Worm (Caenorhabditis elegans) whole organism, L4 larva: ENCODE results near the gene VW02B12L.2.

Source experiments
- F10B5.3 ChIP-seq: sonication (generic microtip); optimal IDR thresholded peaks from 2 replicates; lab custom pipeline; 2016; ENCODE audit warnings: mild to moderate bottlenecking, missing genetic modification characterization, missing compliant biosample characterization
- F26F4.8 ChIP-seq: fragments of 200-800 bp; sonication (Bioruptor generic); conservative IDR thresholded peaks from 2 replicates; pipeline ENCODE4 v1.3.6; 2022; ENCODE audit warnings: missing genetic modification characterization, missing compliant biosample characterization
- F49E8.2 ChIP-seq: sonication (generic microtip); optimal IDR thresholded peaks from 2 replicates; lab custom pipeline; 2016; ENCODE audit warnings: missing compliant biosample characterization, mild to moderate bottlenecking, missing genetic modification characterization, borderline replicate concordance
- Y105C5A.15 ChIP-seq: fragments of 200-800 bp; sonication (Bioruptor generic); IDR thresholded peaks from 2 replicates; pipeline ENCODE4 v1.3.6; 2022; ENCODE audit warnings: missing genetic modification characterization, missing compliant biosample characterization
- Y48G9A.11 ChIP-seq: fragments of 200-800 bp; sonication (Bioruptor generic); IDR thresholded peaks from 2 replicates; pipeline ENCODE4 v1.3.6; 2022; ENCODE audit warnings: missing genetic modification reagents, missing genetic modification characterization, missing compliant biosample characterization
- ZK337.2 ChIP-seq: fragments of 200-800 bp; sonication (Bioruptor generic); IDR thresholded peaks from 2 replicates; pipeline ENCODE4 v1.3.6; 2022; ENCODE audit warnings: missing genetic modification reagents, missing genetic modification characterization, missing compliant biosample characterization
- ZK546.5 ChIP-seq, 2 experiments: sonication (generic microtip); optimal IDR thresholded peaks; 2 replicates each; lab custom pipeline; 2017; ENCODE audit warnings: missing biosample characterization in 2 of 2, missing genetic modification characterization in 2 of 2
- aha-1 ChIP-seq: fragments of 150-350 bp; peaks from one replicate; lab custom pipeline; 2014; ENCODE audit warnings: missing biosample characterization, missing genetic modification characterization
- aly-2 ChIP-seq: sonication (generic microtip); optimal IDR thresholded peaks from 2 replicates; lab custom pipeline; 2018; ENCODE audit warnings: missing biosample characterization, missing genetic modification characterization
- ama-1 ChIP-seq: fragments of 150-350 bp; optimal IDR thresholded peaks from 2 replicates; lab custom pipeline; 2014; ENCODE audit warnings: inconsistent platforms, mixed read lengths
- arid-1 ChIP-seq: fragments of 200-800 bp; sonication (Bioruptor generic); conservative IDR thresholded peaks from 2 replicates; pipeline ENCODE4 v1.3.6; 2022; ENCODE audit warnings: missing genetic modification reagents, missing genetic modification characterization, missing compliant biosample characterization
- ceh-20 ChIP-seq: fragments of 200-800 bp; sonication (Bioruptor generic); IDR thresholded peaks from 2 replicates; pipeline ENCODE4 v1.3.6; 2022; ENCODE audit warnings: missing genetic modification reagents, missing genetic modification characterization, missing compliant biosample characterization
- ceh-44 ChIP-seq: fragments of 200-800 bp; sonication (Bioruptor generic); IDR thresholded peaks from 2 replicates; pipeline ENCODE4 v1.3.6; 2022; ENCODE audit warnings: missing genetic modification reagents, missing genetic modification characterization, missing compliant biosample characterization
- ceh-62 ChIP-seq: sonication (generic microtip); optimal IDR thresholded peaks from 2 replicates; lab custom pipeline; 2017; ENCODE audit warnings: missing biosample characterization, missing genetic modification characterization
- ceh-82 ChIP-seq: sonication (generic microtip); optimal IDR thresholded peaks from 2 replicates; lab custom pipeline; 2017; ENCODE audit warnings: missing biosample characterization, missing genetic modification characterization
- cey-2 ChIP-seq: sonication (generic microtip); optimal IDR thresholded peaks from 3 replicates; lab custom pipeline; 2017; ENCODE audit warnings: missing genetic modification characterization, mild to moderate bottlenecking, missing compliant biosample characterization, antibody characterized with exemption, borderline replicate concordance; ENCODE audit not compliant: insufficient read depth
- daf-16 ChIP-seq, 3 experiments: sonication (generic microtip); optimal IDR thresholded peaks; 2 replicates each; lab custom pipeline; 2016 to 2017; ENCODE audit warnings: missing genetic modification characterization in 3 of 3, missing genetic modification reagents in 3 of 3, mild to moderate bottlenecking in 2 of 3, missing compliant biosample characterization in 2 of 3, missing biosample characterization in 1 of 3, moderate library complexity in 1 of 3
- dmd-9 ChIP-seq: fragments of 200-800 bp; sonication (Bioruptor generic); IDR thresholded peaks from 2 replicates; pipeline ENCODE4 v1.3.6; 2022; ENCODE audit warnings: missing genetic modification reagents, missing genetic modification characterization, missing compliant biosample characterization
- duxl-1 ChIP-seq: sonication (generic microtip); optimal IDR thresholded peaks from 2 replicates; lab custom pipeline; 2016; ENCODE audit warnings: mild to moderate bottlenecking, missing genetic modification characterization, moderate library complexity, missing compliant biosample characterization; ENCODE audit not compliant: poor library complexity
- egl-27 ChIP-seq: sonication (generic microtip); optimal IDR thresholded peaks from 3 replicates; lab custom pipeline; 2017; ENCODE audit warnings: missing biosample characterization, missing genetic modification reagents, missing genetic modification characterization
- fkh-10 ChIP-seq: fragments of 150-350 bp; optimal IDR thresholded peaks from 2 replicates; lab custom pipeline; 2014; ENCODE audit warnings: missing biosample characterization, missing genetic modification reagents, missing genetic modification characterization
- fos-1 ChIP-seq: fragments of 150-350 bp; optimal IDR thresholded peaks from 2 replicates; lab custom pipeline; 2014; ENCODE audit warnings: missing biosample characterization, missing genetic modification characterization
- hif-1 ChIP-seq, 2 experiments: sonication (generic microtip); optimal IDR thresholded peaks; 2 replicates each; lab custom pipeline; 2016 to 2017; ENCODE audit warnings: missing compliant biosample characterization in 2 of 2, missing genetic modification characterization in 2 of 2, missing genetic modification reagents in 2 of 2, missing genotype in 2 of 2, mild to moderate bottlenecking in 1 of 2
- hmg-1.1 ChIP-seq: fragments of 200-800 bp; sonication (Bioruptor generic); IDR thresholded peaks from 2 replicates; pipeline ENCODE4 v1.3.6; 2022; ENCODE audit warnings: missing genetic modification reagents, missing genetic modification characterization, missing compliant biosample characterization
- lin-15B ChIP-seq: fragments of 150-350 bp; sonication (generic microtip); optimal IDR thresholded peaks from 3 replicates; lab custom pipeline; 2014; ENCODE audit warnings: missing biosample characterization, missing genetic modification characterization
- lin-29 ChIP-seq: fragments of 200-800 bp; sonication (Bioruptor generic); IDR thresholded peaks from 2 replicates; pipeline ENCODE4 v1.3.6; 2022; ENCODE audit warnings: missing genetic modification reagents, missing genetic modification characterization, missing compliant biosample characterization
- lir-3 ChIP-seq: sonication (generic microtip); optimal IDR thresholded peaks from 2 replicates; lab custom pipeline; 2016; ENCODE audit warnings: mild to moderate bottlenecking, missing genetic modification characterization, missing compliant biosample characterization
- lsy-2 ChIP-seq, 2 experiments: fragments of 150-350 bp in 1 of 2; sonication (generic microtip) in 1 of 2; optimal IDR thresholded peaks; 2 replicates each; lab custom pipeline; 2014 to 2017; ENCODE audit warnings: missing biosample characterization in 2 of 2, missing genetic modification characterization in 2 of 2
- madf-5 ChIP-seq, 2 experiments: fragments of 200-800 bp; sonication (Bioruptor generic); IDR thresholded peaks; 2 replicates each; pipeline ENCODE4 v1.3.6; 2022; ENCODE audit warnings: missing compliant biosample characterization in 2 of 2, missing genetic modification characterization in 2 of 2
- madf-9 ChIP-seq: fragments of 200-800 bp; sonication (Bioruptor generic); conservative IDR thresholded peaks from 2 replicates; pipeline ENCODE4 v1.3.6; 2022; ENCODE audit warnings: missing genetic modification reagents, missing genetic modification characterization, missing compliant biosample characterization
- mdl-1 ChIP-seq, 2 experiments: fragments of 150-350 bp in 1 of 2; sonication (generic microtip) in 1 of 2; optimal IDR thresholded peaks; 2 replicates each; lab custom pipeline; 2014 to 2017; ENCODE audit warnings: missing biosample characterization in 2 of 2, missing genetic modification characterization in 2 of 2
- mep-1 ChIP-seq: fragments of 150-350 bp; sonication (generic microtip); optimal IDR thresholded peaks from 3 replicates; lab custom pipeline; 2014; ENCODE audit warnings: missing biosample characterization, missing genetic modification characterization
- nhr-25 ChIP-seq: sonication (generic microtip); optimal IDR thresholded peaks from 2 replicates; lab custom pipeline; 2017; ENCODE audit warnings: missing genetic modification characterization, mild to moderate bottlenecking, missing compliant biosample characterization, antibody characterized with exemption, moderate library complexity, borderline replicate concordance; ENCODE audit not compliant: insufficient read depth
- nhr-28 ChIP-seq: fragments of 150-350 bp; optimal IDR thresholded peaks from 2 replicates; lab custom pipeline; 2014; ENCODE audit warnings: missing biosample characterization, missing genetic modification characterization
- nhr-48 ChIP-seq: sonication (generic microtip); optimal IDR thresholded peaks from 2 replicates; lab custom pipeline; 2016; ENCODE audit warnings: mild to moderate bottlenecking, missing genetic modification characterization, missing compliant biosample characterization
- nhr-77 ChIP-seq: fragments of 150-350 bp; optimal IDR thresholded peaks from 2 replicates; lab custom pipeline; 2014; ENCODE audit warnings: missing biosample characterization, missing genetic modification characterization
- pha-4 ChIP-seq, 2 experiments: fragments of 150-350 bp in 1 of 2; fragments of 200-800 bp in 1 of 2; sonication (Bioruptor generic) in 1 of 2; IDR thresholded peaks in 1 of 2; optimal IDR thresholded peaks in 1 of 2; 2 replicates each; pipeline versions ENCODE4 v1.3.6 to Lab custom; 2014 to 2022; ENCODE audit warnings: missing genetic modification characterization in 2 of 2, missing genetic modification reagents in 2 of 2, missing biosample characterization in 1 of 2, missing compliant biosample characterization in 1 of 2
- php-3 ChIP-seq: fragments of 200-800 bp; sonication (Bioruptor generic); IDR thresholded peaks from 2 replicates; pipeline ENCODE4 v1.3.6; 2022; ENCODE audit warnings: missing genetic modification reagents, missing genetic modification characterization, missing compliant biosample characterization
- pqm-1 ChIP-seq: sonication (generic microtip); optimal IDR thresholded peaks from 2 replicates; lab custom pipeline; 2017; ENCODE audit warnings: missing biosample characterization, missing genetic modification characterization
- sdz-12 ChIP-seq: fragments of 200-800 bp; sonication (Bioruptor generic); optimal IDR thresholded peaks from 2 replicates; lab custom pipeline; 2018; ENCODE audit warnings: mild to moderate bottlenecking, missing genetic modification characterization, missing compliant biosample characterization
- set-16 ChIP-seq: fragments of 200-800 bp; sonication (Bioruptor generic); IDR thresholded peaks from 2 replicates; pipeline ENCODE4 v1.3.6; 2022; ENCODE audit warnings: missing genetic modification reagents, missing genetic modification characterization, missing compliant biosample characterization
- skn-1 ChIP-seq: fragments of 150-350 bp; optimal IDR thresholded peaks from 2 replicates; lab custom pipeline; 2014; ENCODE audit warnings: missing biosample characterization, missing genetic modification characterization
- snpc-4 ChIP-seq: fragments of 150-350 bp; optimal IDR thresholded peaks from 2 replicates; lab custom pipeline; 2014; ENCODE audit warnings: missing biosample characterization, missing genetic modification characterization
- tag-97 ChIP-seq: fragments of 200-800 bp; sonication (Bioruptor generic); IDR thresholded peaks from 2 replicates; pipeline ENCODE4 v1.3.6; 2022; ENCODE audit warnings: missing genetic modification characterization, missing compliant biosample characterization
- unc-39 ChIP-seq: sonication (generic microtip); optimal IDR thresholded peaks from 2 replicates; lab custom pipeline; 2017; ENCODE audit warnings: missing biosample characterization, missing genetic modification characterization
- unc-62 ChIP-seq, 3 experiments: fragments of 150-350 bp in 1 of 3; sonication (generic microtip); optimal IDR thresholded peaks in 2 of 3; peaks in 1 of 3; 1 replicate in 1 of 3; 2 replicates in 2 of 3; lab custom pipeline; 2014 to 2017; ENCODE audit warnings: missing biosample characterization in 3 of 3, missing genetic modification characterization in 3 of 3, missing genetic modification reagents in 3 of 3, missing genotype in 1 of 3
- vab-7 ChIP-seq: fragments of 200-800 bp; sonication (Bioruptor generic); IDR thresholded peaks from 2 replicates; pipeline ENCODE4 v1.3.6; 2022; ENCODE audit warnings: missing genetic modification reagents, missing genetic modification characterization, missing compliant biosample characterization
- zfp-3 ChIP-seq: fragments of 200-800 bp; sonication (Bioruptor generic); conservative IDR thresholded peaks from 2 replicates; pipeline ENCODE4 v1.3.6; 2022; ENCODE audit warnings: missing genetic modification reagents, missing genetic modification characterization, missing compliant biosample characterization
- ztf-11 ChIP-seq: fragments of 150-350 bp; optimal IDR thresholded peaks from 2 replicates; lab custom pipeline; 2014; ENCODE audit warnings: missing biosample characterization, missing genetic modification characterization

VW02B12L.2 gene

ce11 chrII:11484600-11484999 is 44.5 kb upstream of the VW02B12L.2 start (continued):
- TF ChIP-seq nhr-77 (tag; lab: Kevin White, UChicago) (peak; percentile 64), aha-1 (tag; lab: Kevin White, UChicago) (peak; percentile 98), ama-1 (lab: Kevin White, UChicago) (no peak), unc-62 (GFP tag; optimal IDR thresholded peaks at IDR 0.05 in 1 of 2; lab: Kevin White, UChicago) (peak in 1 of 2 experiments; percentile 37), unc-62 (tag; optimal IDR thresholded peaks at IDR 0.05; lab: Kevin White, UChicago) (no peak), F10B5.3 (tag; lab: Kevin White, UChicago) (peak; percentile 77), ceh-82 (tag; lab: Kevin White, UChicago) (no peak), ceh-44 (GFP tag; lab: Robert Waterston, UW) (peak; percentile 92; the same call in 1 of the 2 replicates), madf-9 (GFP tag; lab: Robert Waterston, UW) (peak; percentile 94), nhr-48 (tag; lab: Kevin White, UChicago) (peak; percentile 76), php-3 (GFP tag; lab: Robert Waterston, UW) (peak; percentile 79), nhr-28 (tag; lab: Kevin White, UChicago) (no peak), duxl-1 (tag; lab: Kevin White, UChicago) (peak; percentile 72), set-16 (GFP tag; lab: Robert Waterston, UW) (peak; percentile 56; the same call in 1 of the 2 replicates), mdl-1 (tag; optimal IDR thresholded peaks at IDR 0.05; lab: Kevin White, UChicago) (peak; percentile 34 to 86), hif-1 (tag; optimal IDR thresholded peaks at IDR 0.05; lab: Kevin White, UChicago) (peak; percentile 44 to 84), vab-7 (GFP tag; lab: Robert Waterston, UW) (peak; percentile 98), cey-2 (tag; lab: Kevin White, UChicago) (peak; percentile 49), Y48G9A.11 (peak; percentile 78), sdz-12 (GFP tag; lab: Kevin White, UChicago) (peak; percentile 79), fos-1 (tag; lab: Kevin White, UChicago) (no peak), arid-1 (GFP tag; lab: Robert Waterston, UW) (peak; percentile 97), unc-39 (tag; lab: Kevin White, UChicago) (no peak), ZK546.5 (tag; optimal IDR thresholded peaks at IDR 0.05; lab: Kevin White, UChicago) (no peak), Y105C5A.15 (GFP tag; lab: Robert Waterston, UW) (peak; percentile 97), skn-1 (no peak), lin-29 (peak; percentile 84), daf-16 (GFP tag; optimal IDR thresholded peaks at IDR 0.05; lab: Kevin White, UChicago) (peak; percentile 61 to 91), daf-16 (tag; optimal IDR thresholded peaks at IDR 0.05; lab: Kevin White, UChicago) (peak; percentile 68), aly-2 (tag; lab: Kevin White, UChicago) (no peak), madf-5 (GFP tag; IDR thresholded peaks at IDR 0.05; lab: Robert Waterston, UW) (peak; percentile 82 to 97; a peak in 3 of 4 replicates), fkh-10 (GFP tag; lab: Kevin White, UChicago) (peak; percentile 34), pqm-1 (no peak), snpc-4 (tag; lab: Kevin White, UChicago) (no peak), pha-4 (GFP tag; IDR thresholded peaks at IDR 0.05; lab: Robert Waterston, UW) (peak; percentile 96), pha-4 (tag; optimal IDR thresholded peaks at IDR 0.05; lab: Kevin White, UChicago) (no peak), zfp-3 (GFP tag; lab: Robert Waterston, UW) (0 out of 2 replicates have a peak, but pooled peaks have one; percentile 48), F26F4.8 (GFP tag; lab: Robert Waterston, UW) (peak; percentile 99), tag-97 (no peak), F49E8.2 (tag; lab: Kevin White, UChicago) (peak; percentile 80), mep-1 (no peak), ztf-11 (tag; lab: Kevin White, UChicago) (no peak), ZK337.2 (GFP tag; lab: Robert Waterston, UW) (peak; percentile 91), ceh-20 (GFP tag; lab: Robert Waterston, UW) (peak; percentile 92), egl-27 (tag; lab: Kevin White, UChicago) (no peak), lir-3 (peak; percentile 87), lin-15B (tag; lab: Kevin White, UChicago) (no peak), lsy-2 (tag; optimal IDR thresholded peaks at IDR 0.05; lab: Kevin White, UChicago) (peak in 1 of 2 experiments; percentile 87), dmd-9 (GFP tag; lab: Robert Waterston, UW) (peak; percentile 93), hmg-1.1 (peak; percentile 95), nhr-25 (peak; percentile 44), ceh-62 (tag; lab: Kevin White, UChicago) (no peak)
